Worm (Caenorhabditis elegans) whole organism, L3 larva: Measurements from ENCODE around the gene gcy-37.

Experiments used
- egl-27 ChIP-seq: sonication (generic microtip); optimal IDR thresholded peaks from 4 replicates; lab custom pipeline; 2017; ENCODE audit warnings: missing biosample characterization, missing genetic modification reagents, missing genetic modification characterization
- egl-5 ChIP-seq: fragments of 150-350 bp; optimal IDR thresholded peaks from 2 replicates; lab custom pipeline; 2017; ENCODE audit warnings: missing biosample characterization, missing genetic modification reagents, missing genetic modification characterization, inconsistent platforms
- elt-2 ChIP-seq: sonication (generic microtip); optimal IDR thresholded peaks from 2 replicates; lab custom pipeline; 2016; ENCODE audit warnings: missing genetic modification reagents, mild to moderate bottlenecking, missing genetic modification characterization, missing compliant biosample characterization
- fkh-10 ChIP-seq: sonication (generic microtip); optimal IDR thresholded peaks from 2 replicates; lab custom pipeline; 2017; ENCODE audit warnings: missing biosample characterization, missing genetic modification reagents, missing genetic modification characterization
- fos-1 ChIP-seq: fragments of 150-350 bp; optimal IDR thresholded peaks from 2 replicates; lab custom pipeline; 2014; ENCODE audit warnings: missing biosample characterization, missing genetic modification characterization
- hmg-11 ChIP-seq: sonication (generic microtip); optimal IDR thresholded peaks from 2 replicates; lab custom pipeline; 2016; ENCODE audit warnings: missing genetic modification characterization, missing compliant biosample characterization
- nhr-12 ChIP-seq: fragments of 150-350 bp; optimal IDR thresholded peaks from 2 replicates; lab custom pipeline; 2014; ENCODE audit warnings: missing biosample characterization, missing genetic modification characterization
- nhr-28 ChIP-seq: fragments of 150-350 bp; optimal IDR thresholded peaks from 2 replicates; lab custom pipeline; 2014; ENCODE audit warnings: missing biosample characterization, missing genetic modification characterization
- pqm-1 ChIP-seq: fragments of 150-350 bp; optimal IDR thresholded peaks from 2 replicates; lab custom pipeline; 2017; ENCODE audit warnings: missing biosample characterization, missing genetic modification characterization, inconsistent platforms
- sea-2 ChIP-seq: fragments of 150-350 bp; sonication (generic microtip); optimal IDR thresholded peaks from 4 replicates; lab custom pipeline; 2014; ENCODE audit warnings: missing biosample characterization, missing genetic modification reagents, missing genetic modification characterization
- tbx-2 ChIP-seq: sonication (generic microtip); optimal IDR thresholded peaks from 2 replicates; lab custom pipeline; 2016; ENCODE audit warnings: mild to moderate bottlenecking, missing genetic modification characterization, missing compliant biosample characterization
- unc-62 ChIP-seq: fragments of 150-350 bp; sonication (generic microtip); optimal IDR thresholded peaks from 4 replicates; lab custom pipeline; 2014; ENCODE audit warnings: missing biosample characterization, missing genetic modification reagents, missing genetic modification characterization
- zag-1 ChIP-seq: fragments of 150-350 bp; optimal IDR thresholded peaks from 2 replicates; lab custom pipeline; 2014; ENCODE audit warnings: missing biosample characterization, missing genetic modification characterization

DNA sequence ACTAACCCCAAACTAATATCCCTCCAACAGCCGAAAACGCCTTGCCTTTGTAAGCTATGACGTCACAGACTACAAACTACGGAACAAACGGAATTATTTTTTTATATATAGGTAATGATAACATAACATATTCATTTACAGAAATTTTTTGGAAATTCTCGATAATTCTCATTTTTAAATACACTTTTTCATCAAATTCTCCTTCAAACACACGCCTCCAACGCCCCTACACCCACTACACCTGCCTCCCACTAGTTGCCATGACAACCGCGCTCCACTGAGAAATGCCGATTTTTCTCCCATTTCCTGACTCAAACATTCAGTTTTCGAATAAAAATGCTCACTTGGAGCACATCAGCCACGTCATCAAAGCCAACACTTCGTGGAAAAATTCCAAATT, 44.6 kb downstream of the gcy-37 start, which contains the start of gene xbx-4:
- TF ChIP-seq hmg-11 (tag; lab: Kevin White, UChicago) = no peak
- no peak for TF ChIP-seq egl-27 (tag; lab: Kevin White, UChicago)
- TF ChIP-seq elt-2 (tag; lab: Kevin White, UChicago) = no peak
- TF ChIP-seq egl-5 (tag; lab: Kevin White, UChicago) = no peak
- no peak for TF ChIP-seq unc-62 (GFP tag; lab: Kevin White, UChicago)
- no peak for TF ChIP-seq zag-1
- no peak for TF ChIP-seq pqm-1
- TF ChIP-seq tbx-2 = no peak
- no peak for TF ChIP-seq fos-1
- TF ChIP-seq fkh-10 (GFP tag; lab: Kevin White, UChicago) = no peak
- TF ChIP-seq nhr-12 (tag; lab: Kevin White, UChicago) = no peak
- TF ChIP-seq sea-2 (GFP tag; lab: Kevin White, UChicago) = no peak
- TF ChIP-seq nhr-28 = no peak
